Worm (Caenorhabditis elegans) whole organism, L2 larva: ENCODE measurements around the gene hpo-30.

Experiments used
- C34F6.9 ChIP-seq: fragments of 150-350 bp; optimal IDR thresholded peaks from 2 replicates; lab custom pipeline; 2014; ENCODE audit warnings: missing biosample characterization, missing genetic modification characterization
- F13H6.1 ChIP-seq: sonication (generic microtip); optimal IDR thresholded peaks from 2 replicates; lab custom pipeline; 2016; ENCODE audit warnings: missing genetic modification characterization, missing compliant biosample characterization
- Y55F3AM.14 ChIP-seq: fragments of 200-800 bp; sonication (Bioruptor generic); optimal IDR thresholded peaks from 2 replicates; lab custom pipeline; 2018; ENCODE audit warnings: mild to moderate bottlenecking, missing genetic modification characterization, missing compliant biosample characterization
- alr-1 ChIP-seq: fragments of 150-350 bp; optimal IDR thresholded peaks from 2 replicates; lab custom pipeline; 2014; ENCODE audit warnings: missing biosample characterization, missing genetic modification characterization
- aly-2 ChIP-seq: fragments of 150-350 bp; optimal IDR thresholded peaks from 2 replicates; lab custom pipeline; 2014; ENCODE audit warnings: missing biosample characterization, missing genetic modification characterization
- ama-1 ChIP-seq: fragments of 150-350 bp; optimal IDR thresholded peaks from 2 replicates; lab custom pipeline; 2018; ENCODE audit warnings: inconsistent platforms
- blmp-1 ChIP-seq: sonication (generic microtip); optimal IDR thresholded peaks from 2 replicates; lab custom pipeline; 2017; ENCODE audit warnings: missing genetic modification characterization, mild to moderate bottlenecking, missing compliant biosample characterization, antibody characterized with exemption, moderate library complexity; ENCODE audit not compliant: insufficient read depth
- ceh-82 ChIP-seq: fragments of 150-350 bp; optimal IDR thresholded peaks from 2 replicates; lab custom pipeline; 2014; ENCODE audit warnings: missing biosample characterization, missing genetic modification characterization
- crh-2 ChIP-seq: sonication (generic microtip); optimal IDR thresholded peaks from 2 replicates; lab custom pipeline; 2017; ENCODE audit warnings: missing biosample characterization, missing genetic modification characterization
- dmd-4 ChIP-seq: sonication (generic microtip); optimal IDR thresholded peaks from 2 replicates; lab custom pipeline; 2017; ENCODE audit warnings: missing biosample characterization, missing genetic modification characterization
- gmeb-1 ChIP-seq: fragments of 150-350 bp; optimal IDR thresholded peaks from 2 replicates; lab custom pipeline; 2014; ENCODE audit warnings: missing biosample characterization, missing genetic modification characterization
- lin-11 ChIP-seq: fragments of 150-350 bp; sonication (generic microtip); optimal IDR thresholded peaks from 2 replicates; lab custom pipeline; 2014; ENCODE audit warnings: missing biosample characterization, missing genetic modification characterization, inconsistent platforms, mixed read lengths
- lin-39 ChIP-seq: fragments of 150-350 bp; optimal IDR thresholded peaks from 2 replicates; lab custom pipeline; 2014; ENCODE audit warnings: missing biosample characterization, missing genetic modification reagents, missing genetic modification characterization
- lsy-2 ChIP-seq, 2 experiments: fragments of 150-350 bp in 1 of 2; sonication (generic microtip) in 1 of 2; optimal IDR thresholded peaks; 2 replicates each; lab custom pipeline; 2014 to 2017; ENCODE audit warnings: missing biosample characterization in 2 of 2, missing genetic modification characterization in 2 of 2
- mdl-1 ChIP-seq, 2 experiments: fragments of 150-350 bp in 1 of 2; sonication (generic microtip) in 1 of 2; optimal IDR thresholded peaks; 2 replicates each; lab custom pipeline; 2017; ENCODE audit warnings: missing biosample characterization in 2 of 2, missing genetic modification characterization in 2 of 2
- nhr-11 ChIP-seq: fragments of 150-350 bp; optimal IDR thresholded peaks from 2 replicates; lab custom pipeline; 2014; ENCODE audit warnings: missing biosample characterization, missing genetic modification characterization
- nhr-12 ChIP-seq: fragments of 150-350 bp; optimal IDR thresholded peaks from 2 replicates; lab custom pipeline; 2014; ENCODE audit warnings: missing biosample characterization, missing genetic modification characterization
- nhr-129 ChIP-seq: fragments of 150-350 bp; optimal IDR thresholded peaks from 2 replicates; lab custom pipeline; 2014; ENCODE audit warnings: missing biosample characterization, missing genetic modification characterization
- nhr-21 ChIP-seq: fragments of 150-350 bp; optimal IDR thresholded peaks from 2 replicates; lab custom pipeline; 2014; ENCODE audit warnings: missing biosample characterization, missing genetic modification characterization
- nhr-23 ChIP-seq: fragments of 150-350 bp; optimal IDR thresholded peaks from 2 replicates; lab custom pipeline; 2014; ENCODE audit warnings: missing biosample characterization, missing genetic modification reagents, missing genetic modification characterization
- nhr-237 ChIP-seq: fragments of 150-350 bp; optimal IDR thresholded peaks from 2 replicates; lab custom pipeline; 2014; ENCODE audit warnings: missing biosample characterization, missing genetic modification characterization
- nhr-25 ChIP-seq: fragments of 150-350 bp; sonication (generic microtip); optimal IDR thresholded peaks from 3 replicates; lab custom pipeline; 2014; ENCODE audit warnings: missing biosample characterization, missing genetic modification characterization
- nhr-6 ChIP-seq: fragments of 150-350 bp; optimal IDR thresholded peaks from 2 replicates; lab custom pipeline; 2014; ENCODE audit warnings: missing biosample characterization, missing genetic modification characterization
- nhr-77 ChIP-seq: fragments of 150-350 bp; optimal IDR thresholded peaks from 2 replicates; lab custom pipeline; 2014; ENCODE audit warnings: missing biosample characterization, missing genetic modification characterization
- sem-4 ChIP-seq: fragments of 150-350 bp; optimal IDR thresholded peaks from 2 replicates; lab custom pipeline; 2014; ENCODE audit warnings: missing biosample characterization, missing genetic modification reagents, missing genetic modification characterization
- skn-1 ChIP-seq: sonication (generic microtip); optimal IDR thresholded peaks from 2 replicates; lab custom pipeline; 2017; ENCODE audit warnings: missing biosample characterization, missing genetic modification characterization
- sma-9 ChIP-seq, 2 experiments: fragments of 150-350 bp in 1 of 2; sonication (generic microtip) in 1 of 2; optimal IDR thresholded peaks; 2 replicates each; lab custom pipeline; 2014 to 2016; ENCODE audit warnings: missing genetic modification characterization in 2 of 2, mild to moderate bottlenecking in 1 of 2, missing biosample characterization in 1 of 2, missing compliant biosample characterization in 1 of 2, missing genetic modification reagents in 1 of 2, moderate library complexity in 1 of 2
- unc-39 ChIP-seq: fragments of 150-350 bp; optimal IDR thresholded peaks from 2 replicates; lab custom pipeline; 2014; ENCODE audit warnings: missing biosample characterization, missing genetic modification characterization
- unc-55 ChIP-seq: fragments of 150-350 bp; sonication (generic microtip); optimal IDR thresholded peaks from 3 replicates; lab custom pipeline; 2014; ENCODE audit warnings: missing biosample characterization, missing genetic modification reagents, missing genetic modification characterization
- zag-1 ChIP-seq: fragments of 150-350 bp; optimal IDR thresholded peaks from 2 replicates; lab custom pipeline; 2014; ENCODE audit warnings: missing biosample characterization, missing genetic modification characterization
- ztf-1 ChIP-seq: fragments of 200-800 bp; sonication (Bioruptor generic); conservative IDR thresholded peaks from 2 replicates; pipeline ENCODE4 v1.3.6; 2022; ENCODE audit warnings: missing genetic modification characterization, missing compliant biosample characterization
- ztf-4 ChIP-seq: fragments of 150-350 bp; optimal IDR thresholded peaks from 2 replicates; lab custom pipeline; 2014; ENCODE audit warnings: missing biosample characterization, missing genetic modification characterization

hpo-30 gene

ce11 chrV:12275714-12276113 is 34.4 kb downstream of the hpo-30 start:
- no peak for TF ChIP-seq skn-1 (tag; lab: Kevin White, UChicago)
- TF ChIP-seq crh-2: no peak
- no peak for TF ChIP-seq ama-1 (lab: Kevin White, UChicago)
- no peak for TF ChIP-seq nhr-6 (tag; lab: Kevin White, UChicago)
- no peak for TF ChIP-seq Y55F3AM.14
- TF ChIP-seq zag-1 (tag; lab: Kevin White, UChicago): no peak
- no peak for TF ChIP-seq F13H6.1 (tag; lab: Kevin White, UChicago)
- TF ChIP-seq sem-4 (tag; lab: Kevin White, UChicago): no peak
- TF ChIP-seq sma-9 (GFP tag; optimal IDR thresholded peaks at IDR 0.05; lab: Kevin White, UChicago): no peak
- no peak for TF ChIP-seq sma-9 (tag; optimal IDR thresholded peaks at IDR 0.05; lab: Kevin White, UChicago)
- TF ChIP-seq lsy-2 (tag; optimal IDR thresholded peaks at IDR 0.05; lab: Kevin White, UChicago): no peak
- no peak for TF ChIP-seq nhr-12
- TF ChIP-seq ceh-82 (tag; lab: Kevin White, UChicago): no peak
- no peak for TF ChIP-seq alr-1
- no peak for TF ChIP-seq aly-2 (tag; lab: Kevin White, UChicago)
- no peak for TF ChIP-seq dmd-4 (tag; lab: Kevin White, UChicago)
- no peak for TF ChIP-seq ztf-4 (tag; lab: Kevin White, UChicago)
- no peak for TF ChIP-seq nhr-25 (tag; lab: Kevin White, UChicago)

- TF ChIP-seq lsy-2 (tag; optimal IDR thresholded peaks at IDR 0.05; lab: Kevin White, UChicago): peak in 1 of 2 experiments; percentile 22
- no peak for TF ChIP-seq alr-1
- TF ChIP-seq gmeb-1 (tag; lab: Kevin White, UChicago): no peak
- TF ChIP-seq C34F6.9: peak; percentile 25
- no peak for TF ChIP-seq ztf-1 (GFP tag; lab: Robert Waterston, UW)
- no peak for TF ChIP-seq nhr-23
- no peak for TF ChIP-seq aly-2 (tag; lab: Kevin White, UChicago)
Measured at ce11 chrV:12271495-12271894, 38.7 kb downstream of the hpo-30 start, which contains the start of the genes tsfm-1 and capg-2. Gene tsfm-1, minus strand, starts transcription at chrV:12271551. Gene capg-2, plus strand, starts transcription at chrV:12271873.

- TF ChIP-seq nhr-237 (no peak), nhr-12 (no peak), C34F6.9 (no peak), gmeb-1 (tag; lab: Kevin White, UChicago) (no peak), sem-4 (tag; lab: Kevin White, UChicago) (no peak), unc-39 (tag; lab: Kevin White, UChicago) (no peak), unc-55 (GFP tag; lab: Kevin White, UChicago) (no peak), nhr-25 (tag; lab: Kevin White, UChicago) (no peak), nhr-6 (tag; lab: Kevin White, UChicago) (no peak), nhr-77 (no peak), ceh-82 (tag; lab: Kevin White, UChicago) (no peak), zag-1 (tag; lab: Kevin White, UChicago) (no peak), lin-39 (tag; lab: Kevin White, UChicago) (no peak), nhr-129 (tag; lab: Kevin White, UChicago) (peak; percentile 45), nhr-23 (no peak), sma-9 (GFP tag; optimal IDR thresholded peaks at IDR 0.05; lab: Kevin White, UChicago) (peak; percentile 38), sma-9 (tag; optimal IDR thresholded peaks at IDR 0.05; lab: Kevin White, UChicago) (no peak)
- TF ChIP-seq, all 48 proteins: peak for 2
Measured at ce11 chrV:12269272-12269767, 40.8 kb downstream of the hpo-30 start, which contains the start of gene twk-24. Gene twk-24, minus strand, starts transcription at chrV:12269322.

ce11 chrV:12263723-12264122 is 46.4 kb downstream of the hpo-30 start, which contains the start of gene ssp-35:
Gene ssp-35, minus strand, starts transcription at chrV:12263823.
- TF ChIP-seq nhr-77 (no peak), lin-11 (tag; lab: Kevin White, UChicago) (no peak)
- TF ChIP-seq, all 48 proteins: peak for 0

ce11 chrV:12261377-12261776 is 48.8 kb downstream of the hpo-30 start, which contains the start of gene tbb-6:
Gene tbb-6, plus strand, starts transcription at chrV:12261531.
- TF ChIP-seq nhr-6 (tag; lab: Kevin White, UChicago) (no peak), C34F6.9 (peak; percentile 34)
- TF ChIP-seq, all 48 proteins: peak for 1

- no peak for TF ChIP-seq ztf-4 (tag; lab: Kevin White, UChicago)
- TF ChIP-seq alr-1: no peak
- TF ChIP-seq nhr-11: no peak
- no peak for TF ChIP-seq lin-39 (tag; lab: Kevin White, UChicago)
- no peak for TF ChIP-seq nhr-23
- TF ChIP-seq lsy-2 (tag; optimal IDR thresholded peaks at IDR 0.05; lab: Kevin White, UChicago): no peak
- TF ChIP-seq mdl-1 (tag; optimal IDR thresholded peaks at IDR 0.05; lab: Kevin White, UChicago): no peak
- TF ChIP-seq nhr-21: no peak
- no peak for TF ChIP-seq blmp-1 (tag; lab: Kevin White, UChicago)
- no peak for TF ChIP-seq dmd-4 (tag; lab: Kevin White, UChicago)
Measured at ce11 chrV:12258922-12259321, 51.2 kb downstream of the hpo-30 start, which contains the start of gene ugt-56. Gene ugt-56, plus strand, starts transcription at chrV:12258982.
